Worm (Caenorhabditis elegans): Measurements from ENCODE around the gene mlt-8.

- no peak for TF ChIP-seq tbx-2 (tag; optimal IDR thresholded peaks at IDR 0.05)
- TF ChIP-seq ttx-3 (tag; optimal IDR thresholded peaks at IDR 0.05), result no peak
- no peak for TF ChIP-seq ama-1 (optimal IDR thresholded peaks at IDR 0.05)
- no peak for TF ChIP-seq pha-4 (tag; optimal IDR thresholded peaks at IDR 0.05)
- no peak for TF ChIP-seq elt-2 (tag; optimal IDR thresholded peaks at IDR 0.05)
- TF ChIP-seq fkh-10 (GFP tag; optimal IDR thresholded peaks at IDR 0.05), result no peak
- TF ChIP-seq ceh-6 (GFP tag; optimal IDR thresholded peaks at IDR 0.05), result no peak
- TF ChIP-seq ceh-45 (GFP tag; IDR thresholded peaks at IDR 0.05), result no peak
- TF ChIP-seq ref-2 (tag; optimal IDR thresholded peaks at IDR 0.05), result no peak
These were observed 15.6 kb upstream of the mlt-8 start, which contains the start of gene fbxb-34 for ce11 chrII:587533-587932.

Data from whole organism, late embryonic.